Fruit fly (Drosophila melanogaster) whole organism, embryonic: ENCODE data around the gene CG9672.

Experiments used
- Asciz ChIP-seq: fragments of 200-800 bp; sonication (Bioruptor generic); optimal IDR thresholded peaks from 2 replicates; lab custom pipeline; 2017; ENCODE audit warnings: missing biosample characterization, mild to moderate bottlenecking, missing genetic modification characterization, missing genetic modification reagents
- BtbVII ChIP-seq: fragments of 200-800 bp; sonication (Bioruptor generic); optimal IDR thresholded peaks from 3 replicates; lab custom pipeline; 2017; ENCODE audit warnings: missing biosample characterization, mild to moderate bottlenecking, missing genetic modification characterization
- CG10565 ChIP-seq: fragments of 200-800 bp; sonication (Bioruptor generic); optimal IDR thresholded peaks from 3 replicates; lab custom pipeline; 2016; ENCODE audit warnings: missing biosample characterization, mild to moderate bottlenecking, missing genetic modification characterization
- CG11504 ChIP-seq: fragments of 200-800 bp; sonication (Bioruptor generic); optimal IDR thresholded peaks from 3 replicates; lab custom pipeline; 2019; ENCODE audit warnings: missing biosample characterization, mild to moderate bottlenecking, missing genetic modification characterization, moderate library complexity
- CG11723 ChIP-seq: fragments of 200-800 bp; sonication (Bioruptor generic); optimal IDR thresholded peaks from 2 replicates; lab custom pipeline; 2017; ENCODE audit warnings: missing biosample characterization, mild to moderate bottlenecking, missing genetic modification characterization
- CG12104 ChIP-seq: fragments of 200-800 bp; sonication (Bioruptor generic); optimal IDR thresholded peaks from 3 replicates; lab custom pipeline; 2016; ENCODE audit warnings: missing biosample characterization, missing genetic modification characterization
- CG12659 ChIP-seq: fragments of 200-800 bp; sonication (Bioruptor generic); optimal IDR thresholded peaks from 3 replicates; lab custom pipeline; 2017; ENCODE audit warnings: mild to moderate bottlenecking, missing biosample characterization, missing genetic modification reagents, missing genetic modification characterization
- CG12744 ChIP-seq: fragments of 200-800 bp; sonication (Bioruptor generic); optimal IDR thresholded peaks from 2 replicates; lab custom pipeline; 2016; ENCODE audit warnings: missing biosample characterization, missing genetic modification characterization
- CG13424 ChIP-seq: fragments of 200-800 bp; sonication (Bioruptor generic); optimal IDR thresholded peaks from 2 replicates; lab custom pipeline; 2019; ENCODE audit warnings: missing biosample characterization, mild to moderate bottlenecking, missing genetic modification characterization, moderate library complexity
- CG17361 ChIP-seq: fragments of 200-800 bp; sonication (Bioruptor generic); IDR thresholded peaks from 3 replicates; pipeline ENCODE4 v1.3.6; 2022; ENCODE audit warnings: missing biosample characterization, missing genetic modification characterization
- CG1792 ChIP-seq: fragments of 200-800 bp; sonication (Bioruptor generic); optimal IDR thresholded peaks from 2 replicates; lab custom pipeline; 2016; ENCODE audit warnings: missing biosample characterization, missing genetic modification characterization
- CG18599 ChIP-seq: fragments of 200-800 bp; sonication (Bioruptor generic); optimal IDR thresholded peaks from 3 replicates; lab custom pipeline; 2017; ENCODE audit warnings: missing biosample characterization, missing genetic modification characterization, mild to moderate bottlenecking, moderate library complexity, missing genetic modification reagents
- CG30020 ChIP-seq: fragments of 200-800 bp; optimal IDR thresholded peaks from 2 replicates; lab custom pipeline; 2019; ENCODE audit warnings: missing biosample characterization, mild to moderate bottlenecking, missing genetic modification characterization, moderate library complexity
- CG30403 ChIP-seq: fragments of 200-800 bp; sonication (Bioruptor generic); optimal IDR thresholded peaks from 3 replicates; lab custom pipeline; 2016; ENCODE audit warnings: missing biosample characterization, missing genetic modification characterization
- CG4282 ChIP-seq: fragments of 200-800 bp; sonication (Bioruptor generic); optimal IDR thresholded peaks from 2 replicates; lab custom pipeline; 2016; ENCODE audit warnings: missing biosample characterization, missing genetic modification characterization
- CG6689 ChIP-seq: fragments of 200-800 bp; sonication (Bioruptor generic); IDR thresholded peaks from 2 replicates; pipeline ENCODE4 v1.3.6; 2022; ENCODE audit warnings: missing biosample characterization, missing genetic modification characterization
- CG7786 ChIP-seq: fragments of 200-800 bp; sonication (Bioruptor generic); optimal IDR thresholded peaks from 2 replicates; lab custom pipeline; 2016; ENCODE audit warnings: missing biosample characterization, missing genetic modification characterization
- CG8765 ChIP-seq: fragments of 200-800 bp; sonication (Bioruptor generic); IDR thresholded peaks from 2 replicates; pipeline ENCODE4 v1.3.6; 2022; ENCODE audit warnings: missing biosample characterization, missing genetic modification characterization
- CG9437 ChIP-seq: fragments of 200-800 bp; sonication (Bioruptor generic); optimal IDR thresholded peaks from 2 replicates; lab custom pipeline; 2018; ENCODE audit warnings: missing biosample characterization, mild to moderate bottlenecking, missing genetic modification characterization
- CTCF ChIP-seq: fragments of 200-800 bp; sonication (Bioruptor generic); optimal IDR thresholded peaks from 2 replicates; lab custom pipeline; 2017; ENCODE audit warnings: missing biosample characterization, mild to moderate bottlenecking, missing genetic modification characterization, moderate library complexity
- D19A ChIP-seq: fragments of 200-800 bp; optimal IDR thresholded peaks from 3 replicates; lab custom pipeline; 2019; ENCODE audit warnings: missing biosample characterization, mild to moderate bottlenecking, missing genetic modification characterization, moderate library complexity
- Dref ChIP-seq: fragments of 200-800 bp; sonication (Bioruptor generic); IDR thresholded peaks from 2 replicates; pipeline ENCODE4 v1.3.6; 2022; ENCODE audit warnings: missing biosample characterization, missing genetic modification characterization
- E2f2 ChIP-seq: fragments of 200-800 bp; sonication (Bioruptor generic); IDR thresholded peaks from 2 replicates; pipeline ENCODE4 v1.3.6; 2022; ENCODE audit warnings: missing biosample characterization, missing genetic modification characterization
- MESR4 ChIP-seq: fragments of 200-800 bp; sonication (Bioruptor generic); optimal IDR thresholded peaks from 2 replicates; lab custom pipeline; 2018; ENCODE audit warnings: missing biosample characterization, mild to moderate bottlenecking, missing genetic modification characterization, moderate library complexity
- Mad ChIP-seq: fragments of 200-800 bp; sonication (Bioruptor generic); optimal IDR thresholded peaks from 2 replicates; lab custom pipeline; 2016; ENCODE audit warnings: missing biosample characterization, missing genetic modification characterization
- Poxn ChIP-seq: fragments of 200-800 bp; sonication (Bioruptor generic); IDR thresholded peaks from 2 replicates; pipeline ENCODE4 v1.3.6; 2022; ENCODE audit warnings: missing biosample characterization, missing genetic modification characterization
- Six4 ChIP-seq: fragments of 200-800 bp; sonication (Bioruptor generic); optimal IDR thresholded peaks from 2 replicates; lab custom pipeline; 2016; ENCODE audit warnings: missing biosample characterization, missing genetic modification characterization
- Sry-δ ChIP-seq: fragments of 200-800 bp; sonication (Bioruptor generic); optimal IDR thresholded peaks from 2 replicates; lab custom pipeline; 2016; ENCODE audit warnings: missing biosample characterization, missing genetic modification characterization
- Trl ChIP-seq, 3 experiments: fragments of >200 bp in 2 of 3; fragments of 200-800 bp in 1 of 3; sonication (Bioruptor generic) in 1 of 3; optimal IDR thresholded peaks; 2 replicates in 1 of 3; 3 replicates in 2 of 3; lab custom pipeline; 2016 to 2017; ENCODE audit warnings: missing biosample characterization in 1 of 3, missing genetic modification characterization in 1 of 3
- Usf ChIP-seq: fragments of 200-800 bp; sonication (Bioruptor generic); optimal IDR thresholded peaks from 2 replicates; lab custom pipeline; 2017; ENCODE audit warnings: missing genotype, missing biosample characterization, missing genetic modification characterization
- aop ChIP-seq: fragments of 200-800 bp; sonication (Bioruptor generic); IDR thresholded peaks from 2 replicates; pipeline ENCODE4 v1.3.6; 2022; ENCODE audit warnings: missing biosample characterization, missing genetic modification characterization
- ato ChIP-seq: fragments of 200-800 bp; sonication (Bioruptor generic); IDR thresholded peaks from 2 replicates; pipeline ENCODE4 v1.3.6; 2022; ENCODE audit warnings: missing biosample characterization, missing genetic modification characterization; ENCODE audit not compliant: partially characterized antibody
- chinmo ChIP-seq: fragments of 200-800 bp; sonication (Bioruptor generic); IDR thresholded peaks from 4 replicates; pipeline ENCODE4 v1.3.6; 2022; ENCODE audit warnings: missing biosample characterization, missing genetic modification characterization; ENCODE audit not compliant: partially characterized antibody
- ci ChIP-seq: fragments of 200-800 bp; sonication (Bioruptor generic); IDR thresholded peaks from 3 replicates; pipeline ENCODE4 v1.3.6; 2022; ENCODE audit warnings: missing biosample characterization, missing genetic modification characterization
- dan ChIP-seq: fragments of 200-800 bp; sonication (Bioruptor generic); IDR thresholded peaks from 2 replicates; pipeline ENCODE4 v1.3.6; 2022; ENCODE audit warnings: missing biosample characterization, missing genetic modification characterization
- esg ChIP-seq: fragments of 200-800 bp; sonication (Bioruptor generic); conservative IDR thresholded peaks from 2 replicates; pipeline ENCODE4 v1.3.6; 2022; ENCODE audit warnings: missing biosample characterization, missing genetic modification characterization
- ewg ChIP-seq: fragments of 200-800 bp; sonication (Bioruptor generic); optimal IDR thresholded peaks from 3 replicates; lab custom pipeline; 2017; ENCODE audit warnings: mild to moderate bottlenecking, missing biosample characterization, missing genetic modification reagents, missing genetic modification characterization
- gem ChIP-seq: fragments of 200-800 bp; sonication (Bioruptor generic); optimal IDR thresholded peaks from 2 replicates; lab custom pipeline; 2019; ENCODE audit warnings: missing biosample characterization, mild to moderate bottlenecking, missing genetic modification characterization, moderate library complexity
- grn ChIP-seq: fragments of 200-800 bp; sonication (Bioruptor generic); optimal IDR thresholded peaks from 3 replicates; lab custom pipeline; 2017; ENCODE audit warnings: missing biosample characterization, missing genetic modification characterization
- gt ChIP-seq: fragments of 200-800 bp; sonication (Bioruptor generic); IDR thresholded peaks from 2 replicates; pipeline ENCODE4 v1.3.6; 2022; ENCODE audit warnings: missing biosample characterization, missing genetic modification characterization
- nmo ChIP-seq: fragments of 200-800 bp; sonication (Bioruptor generic); optimal IDR thresholded peaks from 2 replicates; lab custom pipeline; 2018; ENCODE audit warnings: missing biosample characterization, mild to moderate bottlenecking, missing genetic modification characterization, moderate library complexity
- phol ChIP-seq: fragments of 200-800 bp; sonication (Bioruptor generic); optimal IDR thresholded peaks from 3 replicates; lab custom pipeline; 2018; ENCODE audit warnings: missing biosample characterization, mild to moderate bottlenecking, missing genetic modification characterization, moderate library complexity
- sc ChIP-seq, 3 experiments: fragments of >200 bp in 2 of 3; fragments of 200-800 bp in 1 of 3; sonication (Bioruptor generic) in 1 of 3; optimal IDR thresholded peaks; 2 replicates in 2 of 3; 3 replicates in 1 of 3; lab custom pipeline; 2017; ENCODE audit warnings: mild to moderate bottlenecking in 1 of 3, missing biosample characterization in 1 of 3, missing genetic modification characterization in 1 of 3, missing genetic modification reagents in 1 of 3
- ssp ChIP-seq: fragments of 200-800 bp; sonication (Bioruptor generic); IDR thresholded peaks from 2 replicates; pipeline ENCODE4 v1.3.6; 2022; ENCODE audit warnings: missing biosample characterization, missing genetic modification characterization
- sug ChIP-seq: fragments of 200-800 bp; optimal IDR thresholded peaks from 2 replicates; lab custom pipeline; 2019; ENCODE audit warnings: missing biosample characterization, mild to moderate bottlenecking, missing genetic modification characterization, moderate library complexity
- tna ChIP-seq: fragments of 200-800 bp; sonication (Bioruptor generic); IDR thresholded peaks from 2 replicates; pipeline ENCODE4 v1.3.6; 2022; ENCODE audit warnings: missing biosample characterization, missing genetic modification characterization; ENCODE audit not compliant: partially characterized antibody
- unpg ChIP-seq: fragments of 200-800 bp; sonication (Bioruptor generic); optimal IDR thresholded peaks from 3 replicates; lab custom pipeline; 2018; ENCODE audit warnings: missing biosample characterization, mild to moderate bottlenecking, missing genetic modification characterization, moderate library complexity
- wek ChIP-seq: fragments of 200-800 bp; sonication (Bioruptor generic); optimal IDR thresholded peaks from 3 replicates; lab custom pipeline; 2018; ENCODE audit warnings: missing biosample characterization, mild to moderate bottlenecking, missing genetic modification characterization, moderate library complexity

Gene CG9672

dm6 chrX:16688106-16688459 lies 18.6 kb downstream of the CG9672 start (continued):
- TF ChIP-seq gt (GFP tag; lab: Robert Waterston, UW): no peak
- TF ChIP-seq Six4 (GFP tag; lab: Kevin White, UChicago): no peak
- TF ChIP-seq Asciz (GFP tag; lab: Kevin White, UChicago): no peak
- no peak for TF ChIP-seq Poxn (GFP tag; lab: Robert Waterston, UW)
- 0 out of 2 replicates have a peak, but pooled peaks have one; percentile 31 for TF ChIP-seq Dref (GFP tag; lab: Robert Waterston, UW)
- no peak for TF ChIP-seq grn (GFP tag; lab: Kevin White, UChicago)
- no peak for TF ChIP-seq sc (optimal IDR thresholded peaks at IDR 0.05; lab: Kevin White, UChicago)
- TF ChIP-seq sc (GFP tag; optimal IDR thresholded peaks at IDR 0.05; lab: Kevin White, UChicago): no peak
- TF ChIP-seq, all 482 proteins: peak for 6

dm6 chrX:16687400-16688105 lies 19.1 kb downstream of the CG9672 start:
- TF ChIP-seq BtbVII (GFP tag; lab: Kevin White, UChicago): no peak
- TF ChIP-seq CG11723 (GFP tag; lab: Kevin White, UChicago): no peak
- TF ChIP-seq CG6689 (GFP tag; lab: Robert Waterston, UW): 0 out of 2 replicates have a peak, but pooled peaks have one; percentile 8
- TF ChIP-seq sug (tag; lab: Kevin White, UChicago): no peak
- no peak for TF ChIP-seq CG12104 (GFP tag; lab: Kevin White, UChicago)
- no peak for TF ChIP-seq CG10565
- peak; percentile 16 for TF ChIP-seq CG30403 (GFP tag; lab: Kevin White, UChicago)
- no peak for TF ChIP-seq CG8765 (GFP tag; lab: Robert Waterston, UW)
- peak; percentile 20 for TF ChIP-seq phol (tag; lab: Kevin White, UChicago)
- TF ChIP-seq CG7786 (GFP tag; lab: Kevin White, UChicago): no peak
- TF ChIP-seq CG9437 (GFP tag; lab: Kevin White, UChicago): peak; percentile 15
- TF ChIP-seq CG12744 (GFP tag; lab: Kevin White, UChicago): no peak
- peak; percentile 9 for TF ChIP-seq D19A (tag; lab: Kevin White, UChicago)
- peak; percentile 24 for TF ChIP-seq nmo
- TF ChIP-seq CG1792 (GFP tag; lab: Kevin White, UChicago): no peak
- peak; percentile 0 for TF ChIP-seq CG13424
- TF ChIP-seq esg (GFP tag; lab: Robert Waterston, UW): no peak
- TF ChIP-seq gem (tag; lab: Kevin White, UChicago): peak; percentile 7
- TF ChIP-seq CG12659 (GFP tag; lab: Kevin White, UChicago): peak; percentile 2
- TF ChIP-seq Trl (optimal IDR thresholded peaks at IDR 0.05; lab: Kevin White, UChicago): peak; percentile 56 to 79
- no peak for TF ChIP-seq Trl (GFP tag; optimal IDR thresholded peaks at IDR 0.05; lab: Kevin White, UChicago)
- TF ChIP-seq CG17361 (GFP tag; lab: Robert Waterston, UW): 0 out of 3 replicates have a peak, but pooled peaks have one; percentile 29
- TF ChIP-seq aop (GFP tag; lab: Robert Waterston, UW): no peak
- TF ChIP-seq CG4282 (GFP tag; lab: Kevin White, UChicago): no peak
- 0 out of 4 replicates have a peak, but pooled peaks have one; percentile 25 for TF ChIP-seq chinmo (GFP tag; lab: Robert Waterston, UW)
- TF ChIP-seq dan (GFP tag; lab: Robert Waterston, UW): no peak
- no peak for TF ChIP-seq Mad
- no peak for TF ChIP-seq unpg (GFP tag; lab: Kevin White, UChicago)
- TF ChIP-seq ewg: peak; percentile 80
- peak; percentile 15 for TF ChIP-seq Sry-δ
- no peak for TF ChIP-seq tna (GFP tag; lab: Robert Waterston, UW)
- TF ChIP-seq ci: no peak
- TF ChIP-seq CTCF: no peak
- no peak for TF ChIP-seq MESR4 (GFP tag; lab: Kevin White, UChicago)
- no peak for TF ChIP-seq CG30020 (tag; lab: Kevin White, UChicago)
- peak; percentile 38 for TF ChIP-seq CG11504 (tag; lab: Kevin White, UChicago)
- TF ChIP-seq E2f2: no peak
- peak; percentile 38 for TF ChIP-seq CG18599 (GFP tag; lab: Kevin White, UChicago)
- TF ChIP-seq ssp: no peak
- TF ChIP-seq Usf: no peak
- TF ChIP-seq ato (GFP tag; lab: Robert Waterston, UW): no peak
- TF ChIP-seq wek (GFP tag; lab: Kevin White, UChicago): no peak
